Worm (Caenorhabditis elegans): Measurements from ENCODE around the gene clec-161.
A peak's percentile ranks its signal among the peaks of the same experiment; 100 is the strongest.

The clec-161 gene

ce11 chrIII:9592118-9592517 is 16.4 kb downstream of the clec-161 start, which contains the start of gene acox-1.5:
acox-1.5 (minus strand) TSS chrIII:9592192.
- TF ChIP-seq W03F9.2 (tag; optimal IDR thresholded peaks at IDR 0.05): no peak

- no peak for TF ChIP-seq W03F9.2 (tag; optimal IDR thresholded peaks at IDR 0.05)
- no peak for TF ChIP-seq dao-5 (tag; optimal IDR thresholded peaks at IDR 0.05)
- no peak for TF ChIP-seq him-1 (tag; optimal IDR thresholded peaks at IDR 0.05)
Observed at ce11 chrIII:9590212-9590611, 18.3 kb downstream of the clec-161 start.

- TF ChIP-seq dao-5 (tag; optimal IDR thresholded peaks at IDR 0.05): no peak
- TF ChIP-seq W03F9.2 (tag; optimal IDR thresholded peaks at IDR 0.05): no peak
- TF ChIP-seq him-1 (tag; optimal IDR thresholded peaks at IDR 0.05): no peak
Observed at ce11 chrIII:9585314-9585713, 23.2 kb downstream of the clec-161 start.

ce11 chrIII:9583224-9583623 is 25.3 kb downstream of the clec-161 start:
- TF ChIP-seq him-1 (tag; optimal IDR thresholded peaks at IDR 0.05): no peak

ce11 chrIII:9582240-9582639 is 26.3 kb downstream of the clec-161 start, which contains the start of gene C48B4.3:
C48B4.3 (minus strand) TSS chrIII:9582388.
- TF ChIP-seq W03F9.2 (tag; optimal IDR thresholded peaks at IDR 0.05): no peak
- TF ChIP-seq him-1 (tag; optimal IDR thresholded peaks at IDR 0.05): no peak
- TF ChIP-seq dao-5 (tag; optimal IDR thresholded peaks at IDR 0.05): no peak

ce11 chrIII:9580039-9580891 is 28.3 kb downstream of the clec-161 start, which contains the start of gene ced-7:
ced-7 (minus strand) TSS chrIII:9580089.
- TF ChIP-seq W03F9.2 (tag; optimal IDR thresholded peaks at IDR 0.05) (no peak), dao-5 (tag; optimal IDR thresholded peaks at IDR 0.05) (no peak), him-1 (tag; optimal IDR thresholded peaks at IDR 0.05) (no peak)

ce11 chrIII:9570869-9571268 is 37.7 kb downstream of the clec-161 start:
- TF ChIP-seq dao-5 (tag; optimal IDR thresholded peaks at IDR 0.05) (no peak), W03F9.2 (tag; optimal IDR thresholded peaks at IDR 0.05) (no peak), him-1 (tag; optimal IDR thresholded peaks at IDR 0.05) (no peak)

- no peak for TF ChIP-seq dao-5 (tag; optimal IDR thresholded peaks at IDR 0.05)
- TF ChIP-seq W03F9.2 (tag; optimal IDR thresholded peaks at IDR 0.05): no peak
- no peak for TF ChIP-seq him-1 (tag; optimal IDR thresholded peaks at IDR 0.05)
Observed at ce11 chrIII:9568451-9568850, 40.1 kb downstream of the clec-161 start, which contains the start of gene C48B4.13. C48B4.13 (plus strand) TSS chrIII:9568751.

ce11 chrIII:9565973-9566372 is 42.6 kb downstream of the clec-161 start, which contains the start of gene C48B4.11:
C48B4.11 (minus strand) TSS chrIII:9566115.
- TF ChIP-seq him-1 (tag; optimal IDR thresholded peaks at IDR 0.05): no peak
- TF ChIP-seq dao-5 (tag; optimal IDR thresholded peaks at IDR 0.05): no peak
- TF ChIP-seq W03F9.2 (tag; optimal IDR thresholded peaks at IDR 0.05): no peak

- TF ChIP-seq W03F9.2 (tag; optimal IDR thresholded peaks at IDR 0.05): no peak
- no peak for TF ChIP-seq dao-5 (tag; optimal IDR thresholded peaks at IDR 0.05)
- no peak for TF ChIP-seq him-1 (tag; optimal IDR thresholded peaks at IDR 0.05)
Observed at ce11 chrIII:9564410-9564809, 44.1 kb downstream of the clec-161 start, which contains the start of gene C48B4.10. C48B4.10 (minus strand) TSS chrIII:9564510.

ce11 chrIII:9563235-9563634 is 45.3 kb downstream of the clec-161 start, which contains the start of gene C48B4.9:
C48B4.9 (minus strand) TSS chrIII:9563335.
- TF ChIP-seq W03F9.2 (tag; optimal IDR thresholded peaks at IDR 0.05) (no peak), dao-5 (tag; optimal IDR thresholded peaks at IDR 0.05) (no peak), him-1 (tag; optimal IDR thresholded peaks at IDR 0.05) (no peak)

ce11 chrIII:9561158-9561557 is 47.4 kb downstream of the clec-161 start, which contains the start of gene C48B4.8:
C48B4.8 (minus strand) TSS chrIII:9561258.
- TF ChIP-seq dao-5 (tag; optimal IDR thresholded peaks at IDR 0.05) (no peak), him-1 (tag; optimal IDR thresholded peaks at IDR 0.05) (no peak), W03F9.2 (tag; optimal IDR thresholded peaks at IDR 0.05) (no peak)

ce11 chrIII:9559381-9559881 is 49.1 kb downstream of the clec-161 start, which contains the start of gene C48B4.7:
C48B4.7 (minus strand) TSS chrIII:9559431.
- TF ChIP-seq him-1 (tag; optimal IDR thresholded peaks at IDR 0.05) (no peak), W03F9.2 (tag; optimal IDR thresholded peaks at IDR 0.05) (peak; percentile 15)

- TF ChIP-seq dao-5 (tag; optimal IDR thresholded peaks at IDR 0.05) (no peak), W03F9.2 (tag; optimal IDR thresholded peaks at IDR 0.05) (no peak), him-1 (tag; optimal IDR thresholded peaks at IDR 0.05) (no peak)
Observed at ce11 chrIII:9558463-9558862, 50.1 kb downstream of the clec-161 start, which contains the start of gene C48B4.6. C48B4.6 (minus strand) TSS chrIII:9558563.
